Worm (Caenorhabditis elegans) whole organism, L2 larva: Measurements from ENCODE around the gene lido-9.

ENCODE experiments used
- blmp-1 ChIP-seq: sonication (generic microtip); optimal IDR thresholded peaks from 2 replicates; lab custom pipeline; 2017; ENCODE audit warnings: missing genetic modification characterization, mild to moderate bottlenecking, missing compliant biosample characterization, antibody characterized with exemption, moderate library complexity; ENCODE audit not compliant: insufficient read depth
- dmd-4 ChIP-seq: sonication (generic microtip); optimal IDR thresholded peaks from 2 replicates; lab custom pipeline; 2017; ENCODE audit warnings: missing biosample characterization, missing genetic modification characterization
- elt-3 ChIP-seq: sonication (generic microtip); optimal IDR thresholded peaks from 2 replicates; lab custom pipeline; 2017; ENCODE audit warnings: missing biosample characterization, missing genetic modification characterization
- lin-13 ChIP-seq: fragments of 150-350 bp; optimal IDR thresholded peaks from 2 replicates; lab custom pipeline; 2014; ENCODE audit warnings: missing biosample characterization, missing genetic modification reagents, missing genetic modification characterization
- lin-39 ChIP-seq: fragments of 150-350 bp; optimal IDR thresholded peaks from 2 replicates; lab custom pipeline; 2014; ENCODE audit warnings: missing biosample characterization, missing genetic modification reagents, missing genetic modification characterization
- lsy-2 ChIP-seq, 2 experiments: fragments of 150-350 bp in 1 of 2; sonication (generic microtip) in 1 of 2; optimal IDR thresholded peaks; 2 replicates each; lab custom pipeline; 2014 to 2017; ENCODE audit warnings: missing biosample characterization in 2 of 2, missing genetic modification characterization in 2 of 2
- mbf-1 ChIP-seq: sonication (generic microtip); optimal IDR thresholded peaks from 2 replicates; lab custom pipeline; 2017; ENCODE audit warnings: missing biosample characterization, missing genetic modification characterization
- nhr-11 ChIP-seq: fragments of 150-350 bp; optimal IDR thresholded peaks from 2 replicates; lab custom pipeline; 2014; ENCODE audit warnings: missing biosample characterization, missing genetic modification characterization
- nhr-25 ChIP-seq: fragments of 150-350 bp; sonication (generic microtip); optimal IDR thresholded peaks from 3 replicates; lab custom pipeline; 2014; ENCODE audit warnings: missing biosample characterization, missing genetic modification characterization
- nhr-77 ChIP-seq: fragments of 150-350 bp; optimal IDR thresholded peaks from 2 replicates; lab custom pipeline; 2014; ENCODE audit warnings: missing biosample characterization, missing genetic modification characterization
- snpc-4 ChIP-seq: fragments of 150-350 bp; optimal IDR thresholded peaks from 2 replicates; lab custom pipeline; 2014; ENCODE audit warnings: missing biosample characterization, missing genetic modification characterization
- unc-62 ChIP-seq: fragments of 150-350 bp; optimal IDR thresholded peaks from 2 replicates; lab custom pipeline; 2014; ENCODE audit warnings: missing biosample characterization, missing genetic modification reagents, missing genetic modification characterization
- ztf-11 ChIP-seq: sonication (generic microtip); optimal IDR thresholded peaks from 2 replicates; lab custom pipeline; 2017; ENCODE audit warnings: missing biosample characterization, missing genetic modification characterization

- TF ChIP-seq nhr-77 (tag; lab: Kevin White, UChicago) (no peak), dmd-4 (tag; lab: Kevin White, UChicago) (no peak), lin-13 (GFP tag; lab: Kevin White, UChicago) (no peak), lin-39 (tag; lab: Kevin White, UChicago) (no peak), elt-3 (no peak), nhr-25 (tag; lab: Kevin White, UChicago) (peak; percentile 17), mbf-1 (tag; lab: Kevin White, UChicago) (no peak), snpc-4 (tag; lab: Kevin White, UChicago) (no peak), nhr-11 (tag; lab: Kevin White, UChicago) (no peak), unc-62 (no peak), blmp-1 (tag; lab: Kevin White, UChicago) (peak; percentile 6), lsy-2 (tag; optimal IDR thresholded peaks at IDR 0.05; lab: Kevin White, UChicago) (no peak), ztf-11 (no peak)
Measured at ce11 chrII:3028264-3028663, 27.7 kb downstream of the lido-9 start.
